Fruit fly (Drosophila melanogaster): ENCODE measurements around the gene CG3792.
A peak's percentile ranks its signal among the peaks of the same experiment; 100 is the strongest.

CG3792 gene

dm6 chr2L:4976988-4977551 lies at the start of gene CG3792, which contains the start of gene Gmd (continued):
- peak; percentile 86 for TF ChIP-seq CG33213 (GFP tag; optimal IDR thresholded peaks at IDR 0.05)
- TF ChIP-seq so (GFP tag; IDR thresholded peaks at IDR 0.05): peak; percentile 92
- peak; percentile 92 for TF ChIP-seq Dip3 (GFP tag; optimal IDR thresholded peaks at IDR 0.05)
- TF ChIP-seq CG11560 (tag; IDR thresholded peaks at IDR 0.05): peak; percentile 92
- TF ChIP-seq HLH3B (GFP tag; IDR thresholded peaks at IDR 0.05): peak; percentile 95
- no peak for TF ChIP-seq pita (GFP tag; optimal IDR thresholded peaks at IDR 0.05)
- TF ChIP-seq CG6272 (GFP tag; IDR thresholded peaks at IDR 0.05): peak; percentile 96
- peak; percentile 89 for TF ChIP-seq Oaz (GFP tag; IDR thresholded peaks at IDR 0.05)
- peak in 1 of 2 experiments; percentile 78 for TF ChIP-seq Hr78 (GFP tag; optimal IDR thresholded peaks at IDR 0.05)
- peak; percentile 78 for TF ChIP-seq CG3407 (GFP tag; optimal IDR thresholded peaks at IDR 0.05)
- TF ChIP-seq CG13424 (tag; optimal IDR thresholded peaks at IDR 0.05): peak; percentile 88
- TF ChIP-seq stc (GFP tag; IDR thresholded peaks at IDR 0.05): peak; percentile 95
- no peak for TF ChIP-seq Jarid2 (GFP tag; optimal IDR thresholded peaks at IDR 0.05)
- peak; percentile 79 for TF ChIP-seq CG6854 (GFP tag; optimal IDR thresholded peaks at IDR 0.05)
- TF ChIP-seq Gsc (GFP tag; IDR thresholded peaks at IDR 0.05): peak; percentile 87
- TF ChIP-seq Doc3 (GFP tag; IDR thresholded peaks at IDR 0.05; ENCODE audit: partially characterized antibody): peak; percentile 88
- peak; percentile 88 for TF ChIP-seq CG31388 (GFP tag; optimal IDR thresholded peaks at IDR 0.05)
- peak; percentile 94 for TF ChIP-seq CG10209 (GFP tag; optimal IDR thresholded peaks at IDR 0.05)
- TF ChIP-seq CG33557 (GFP tag; optimal IDR thresholded peaks at IDR 0.05): peak; percentile 82
- peak; percentile 89 for TF ChIP-seq zfh2 (GFP tag; optimal IDR thresholded peaks at IDR 0.05)
- peak; percentile 84 for TF ChIP-seq dati (GFP tag; IDR thresholded peaks at IDR 0.05)
- peak; percentile 97 for TF ChIP-seq Rfx (GFP tag; IDR thresholded peaks at IDR 0.05)
- TF ChIP-seq kni (GFP tag; optimal IDR thresholded peaks at IDR 0.05): peak; percentile 77
- peak; percentile 96 for TF ChIP-seq phol (tag; optimal IDR thresholded peaks at IDR 0.05)
- peak; percentile 87 for TF ChIP-seq Usf (GFP tag; optimal IDR thresholded peaks at IDR 0.05)
- TF ChIP-seq grn (GFP tag; optimal IDR thresholded peaks at IDR 0.05): peak; percentile 59
- peak; percentile 87 for TF ChIP-seq knrl (GFP tag; IDR thresholded peaks at IDR 0.05; ENCODE audit: partially characterized antibody)
- peak; percentile 82 for TF ChIP-seq CG1792 (GFP tag; optimal IDR thresholded peaks at IDR 0.05)
- TF ChIP-seq Oli (tag; optimal IDR thresholded peaks at IDR 0.05): peak; percentile 94
- peak; percentile 77 for TF ChIP-seq Dref (GFP tag; IDR thresholded peaks at IDR 0.05)
- peak; percentile 92 for TF ChIP-seq Hmx (GFP tag; optimal IDR thresholded peaks at IDR 0.05)
- TF ChIP-seq vnd (GFP tag; IDR thresholded peaks at IDR 0.05; ENCODE audit: partially characterized antibody): peak; percentile 88
- TF ChIP-seq bowl (GFP tag; IDR thresholded peaks at IDR 0.05): peak; percentile 89
- no peak for TF ChIP-seq Hey (tag; optimal IDR thresholded peaks at IDR 0.05)
- peak; percentile 96 for TF ChIP-seq rib (GFP tag; IDR thresholded peaks at IDR 0.05)
- TF ChIP-seq CG8478 (optimal IDR thresholded peaks at IDR 0.05): no peak
- no peak for TF ChIP-seq cg (GFP tag; optimal IDR thresholded peaks at IDR 0.05)
- TF ChIP-seq tio (GFP tag; optimal IDR thresholded peaks at IDR 0.05): no peak
- TF ChIP-seq Ets97D (GFP tag; optimal IDR thresholded peaks at IDR 0.05): peak; percentile 87
- TF ChIP-seq CG15601 (tag; optimal IDR thresholded peaks at IDR 0.05): peak; percentile 92
- TF ChIP-seq oc (tag; optimal IDR thresholded peaks at IDR 0.05): peak; percentile 92
- TF ChIP-seq CG10959 (GFP tag; IDR thresholded peaks at IDR 0.05): peak; percentile 95
- peak; percentile 94 for TF ChIP-seq Sox102F (GFP tag; optimal IDR thresholded peaks at IDR 0.05)
- TF ChIP-seq CG12391 (tag; optimal IDR thresholded peaks at IDR 0.05): peak; percentile 94
- peak; percentile 81 for TF ChIP-seq Optix (GFP tag; IDR thresholded peaks at IDR 0.05)
- peak; percentile 63 to 95 for TF ChIP-seq bsh (GFP tag; optimal IDR thresholded peaks at IDR 0.05)
- peak; percentile 89 for TF ChIP-seq salm (tag; optimal IDR thresholded peaks at IDR 0.05)
- TF ChIP-seq tll (GFP tag; optimal IDR thresholded peaks at IDR 0.05): peak; percentile 14 to 44
- peak; percentile 89 for TF ChIP-seq MTF-1 (GFP tag; optimal IDR thresholded peaks at IDR 0.05; ENCODE audit: borderline replicate concordance)
